Worm (Caenorhabditis elegans): ENCODE measurements around the gene yars-2.

The yars-2 gene

DNA sequence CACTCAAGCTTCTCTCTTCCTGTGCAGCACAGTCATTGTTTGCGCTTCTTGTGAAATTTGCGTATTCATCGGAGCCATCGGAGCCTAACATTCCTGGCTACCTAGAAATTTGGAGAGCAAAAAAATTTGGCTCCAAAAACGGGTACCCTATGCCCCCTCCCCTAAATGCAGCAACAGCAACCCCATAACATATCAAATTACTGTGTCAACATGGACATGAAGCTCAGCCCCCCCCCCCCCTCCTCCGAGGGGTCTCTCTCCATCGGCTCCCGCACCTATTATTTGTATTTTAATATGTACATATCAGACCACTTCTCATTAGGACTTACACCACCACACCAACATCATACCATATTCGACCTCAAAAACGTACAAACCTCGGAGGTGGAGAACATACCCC is 38.1 kb downstream of the yars-2 start:
- no peak for TF ChIP-seq dao-5 (tag; optimal IDR thresholded peaks at IDR 0.05)
- no peak for TF ChIP-seq W03F9.2 (tag; optimal IDR thresholded peaks at IDR 0.05)
- TF ChIP-seq him-1 (tag; optimal IDR thresholded peaks at IDR 0.05) = no peak

ce11 chrIV:4673332-4673731 is 39.1 kb downstream of the yars-2 start:
- TF ChIP-seq W03F9.2 (tag; optimal IDR thresholded peaks at IDR 0.05) (no peak), dao-5 (tag; optimal IDR thresholded peaks at IDR 0.05) (no peak), him-1 (tag; optimal IDR thresholded peaks at IDR 0.05) (no peak)

DNA sequence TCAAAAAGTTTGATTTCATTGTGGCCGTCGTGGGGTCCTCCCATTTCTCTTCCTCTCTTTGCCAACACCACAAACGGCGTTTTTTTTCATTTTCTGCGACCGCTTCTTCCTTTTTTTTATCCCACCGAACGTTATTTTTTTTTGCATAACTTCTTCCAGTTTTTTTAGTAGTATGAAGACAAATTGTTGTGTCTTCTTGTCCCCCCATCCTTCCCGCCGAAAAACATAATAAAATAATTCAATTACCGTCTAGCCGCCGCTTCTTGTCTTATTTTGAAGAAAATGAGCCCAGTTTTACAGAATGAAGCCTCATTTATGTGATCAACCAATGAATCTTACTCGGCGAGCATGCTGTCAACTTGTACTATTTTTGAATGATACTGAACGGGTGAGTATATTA is 43.2 kb downstream of the yars-2 start, which contains the start of gene F29B9.12:
Gene F29B9.12 (plus strand): TSS at position 301 of the 400 bp plus-strand sequence.
- TF ChIP-seq him-1 (tag; optimal IDR thresholded peaks at IDR 0.05) (no peak), W03F9.2 (tag; optimal IDR thresholded peaks at IDR 0.05) (no peak), dao-5 (tag; optimal IDR thresholded peaks at IDR 0.05) (no peak)

- no peak for TF ChIP-seq him-1 (tag; optimal IDR thresholded peaks at IDR 0.05)
- no peak for TF ChIP-seq W03F9.2 (tag; optimal IDR thresholded peaks at IDR 0.05)
- TF ChIP-seq dao-5 (tag; optimal IDR thresholded peaks at IDR 0.05) = no peak
Observed at ce11 chrIV:4667835-4668234, 44.6 kb downstream of the yars-2 start.

DNA sequence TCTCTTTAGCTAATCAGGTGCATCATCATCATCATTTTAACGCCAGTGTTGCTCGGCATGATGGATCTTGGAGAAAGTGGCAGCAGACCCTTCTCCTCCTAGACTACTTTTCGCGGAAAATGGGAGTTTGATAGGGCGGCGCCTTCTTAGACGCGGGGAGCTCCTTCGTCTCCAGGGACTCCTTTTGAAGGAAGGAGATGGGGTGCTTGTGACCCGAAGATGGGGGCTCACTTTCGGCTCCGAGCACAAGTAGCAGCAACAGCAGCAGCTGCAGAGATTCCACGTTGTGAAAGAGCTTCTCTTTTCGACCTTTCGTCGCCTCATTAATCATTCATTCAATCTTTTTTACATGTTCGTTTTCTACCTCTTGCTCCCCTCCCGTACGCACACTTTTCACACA is 45.0 kb downstream of the yars-2 start:
- TF ChIP-seq W03F9.2 (tag; optimal IDR thresholded peaks at IDR 0.05) (no peak), dao-5 (tag; optimal IDR thresholded peaks at IDR 0.05) (no peak), him-1 (tag; optimal IDR thresholded peaks at IDR 0.05) (no peak)

- TF ChIP-seq W03F9.2 (tag; optimal IDR thresholded peaks at IDR 0.05) (no peak), dao-5 (tag; optimal IDR thresholded peaks at IDR 0.05) (no peak), him-1 (tag; optimal IDR thresholded peaks at IDR 0.05) (no peak)
Observed at ce11 chrIV:4665079-4665478, 47.3 kb downstream of the yars-2 start, which contains the start of gene F29B9.1. Gene F29B9.1 (plus strand): TSS chrIV:4665379.
